Fruit fly (Drosophila melanogaster): ENCODE results near the gene trus.

DNA sequence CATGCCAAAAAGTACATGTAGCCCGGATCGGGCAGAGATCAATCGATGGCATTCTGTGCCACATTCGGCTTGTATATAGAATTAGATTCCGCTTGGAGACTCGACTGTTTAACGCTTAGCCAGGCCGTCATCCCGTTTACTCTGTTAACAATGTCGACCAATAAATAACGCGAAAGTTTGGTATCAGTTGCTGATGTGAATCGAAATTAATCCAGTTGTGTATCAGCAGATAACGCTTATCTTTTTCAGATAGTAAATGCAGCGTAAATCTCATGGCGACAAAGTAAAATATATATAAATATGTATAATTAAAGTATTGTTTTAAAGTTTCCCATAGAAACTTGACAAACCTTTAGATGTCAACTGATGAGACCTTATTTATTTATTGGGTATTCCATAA is 44.9 kb upstream of the trus start:
- TF ChIP-seq CG10348 (GFP tag; IDR thresholded peaks at IDR 0.05) (no peak), Ets98B (GFP tag; IDR thresholded peaks at IDR 0.05) (no peak), CG32121 (GFP tag; IDR thresholded peaks at IDR 0.05) (no peak)

Measured in whole organism, pupa.